Fruit fly (Drosophila melanogaster): ENCODE data around the gene Catsup.

Gene Catsup

DNA sequence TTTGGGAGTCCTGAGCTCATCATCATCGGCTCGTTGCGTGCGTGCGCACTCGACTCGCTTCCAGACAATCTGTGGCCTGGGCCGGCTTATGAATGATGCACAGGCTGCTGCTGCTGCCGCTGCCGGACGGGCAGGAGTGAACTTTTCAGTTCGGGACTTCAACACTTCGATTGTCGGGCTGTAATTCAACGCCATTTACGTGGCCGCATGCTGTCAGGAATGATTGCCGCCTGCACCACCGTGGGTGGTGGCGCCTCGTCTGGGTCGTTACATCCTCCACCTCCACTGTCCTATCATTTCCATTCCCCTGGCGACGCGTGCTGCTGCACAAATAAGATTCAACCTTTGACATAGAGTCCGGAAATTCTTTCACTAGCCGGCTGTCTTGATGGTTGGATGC, 31.6 kb upstream of the Catsup start:
- no peak for TF ChIP-seq jim (GFP tag; optimal IDR thresholded peaks at IDR 0.05)
- TF ChIP-seq psq (GFP tag; optimal IDR thresholded peaks at IDR 0.05), result no peak
- TF ChIP-seq Hr83 (GFP tag; optimal IDR thresholded peaks at IDR 0.05; ENCODE audit: poor library complexity, severe bottlenecking), result no peak
- no peak for TF ChIP-seq pan (optimal IDR thresholded peaks at IDR 0.05)
- TF ChIP-seq usp (GFP tag; optimal IDR thresholded peaks at IDR 0.05), result no peak
- no peak for TF ChIP-seq foxo (GFP tag; optimal IDR thresholded peaks at IDR 0.05)
- no peak for TF ChIP-seq lola (GFP tag; optimal IDR thresholded peaks at IDR 0.05)
- no peak for TF ChIP-seq Abd-B (GFP tag; optimal IDR thresholded peaks at IDR 0.05)
- no peak for TF ChIP-seq fru (GFP tag; optimal IDR thresholded peaks at IDR 0.05)
- TF ChIP-seq h (GFP tag; optimal IDR thresholded peaks at IDR 0.05), result no peak
- TF ChIP-seq Dfd (GFP tag; optimal IDR thresholded peaks at IDR 0.05), result no peak
- TF ChIP-seq Hr78 (GFP tag; optimal IDR thresholded peaks at IDR 0.05), result no peak

DNA sequence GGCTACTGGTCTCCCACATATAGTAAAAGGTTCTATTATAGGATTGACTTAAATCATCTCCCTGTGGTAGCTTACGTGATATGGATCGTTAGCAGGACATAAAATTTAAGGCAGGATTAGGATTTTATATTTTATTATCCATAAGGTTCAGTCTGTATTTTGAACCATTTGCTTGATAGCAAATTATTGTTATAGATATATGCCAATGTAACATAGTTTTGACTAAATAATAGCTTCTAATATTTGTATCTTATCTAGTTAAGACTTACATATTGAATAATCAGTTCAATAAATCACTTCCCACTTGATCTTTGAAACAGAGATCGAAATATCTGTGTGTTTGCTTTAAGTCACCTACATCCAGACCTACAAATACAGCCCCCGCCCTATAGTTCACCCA, 31.1 kb upstream of the Catsup start, which contains the start of gene robl37BC:
Gene robl37BC, plus strand, starts transcription at position 301 of the 400 bp plus-strand sequence.
- no peak for TF ChIP-seq tai (GFP tag; optimal IDR thresholded peaks at IDR 0.05)
- TF ChIP-seq CG32264 (GFP tag; optimal IDR thresholded peaks at IDR 0.05), result no peak
- TF ChIP-seq fru (GFP tag; optimal IDR thresholded peaks at IDR 0.05), result no peak
- TF ChIP-seq pan (optimal IDR thresholded peaks at IDR 0.05), result no peak
- no peak for TF ChIP-seq h (GFP tag; optimal IDR thresholded peaks at IDR 0.05)
- TF ChIP-seq Myc (optimal IDR thresholded peaks at IDR 0.05), result no peak
- no peak for TF ChIP-seq dmrt93B (GFP tag; optimal IDR thresholded peaks at IDR 0.05)
- no peak for TF ChIP-seq jim (GFP tag; optimal IDR thresholded peaks at IDR 0.05)
- no peak for TF ChIP-seq Hnf4 (GFP tag; optimal IDR thresholded peaks at IDR 0.05)
- no peak for TF ChIP-seq brk (GFP tag; optimal IDR thresholded peaks at IDR 0.05)
- no peak for TF ChIP-seq foxo (GFP tag; optimal IDR thresholded peaks at IDR 0.05)
- no peak for TF ChIP-seq Dfd (GFP tag; optimal IDR thresholded peaks at IDR 0.05)
- TF ChIP-seq Hr78 (GFP tag; optimal IDR thresholded peaks at IDR 0.05), result no peak
- no peak for TF ChIP-seq Vsx2 (GFP tag; optimal IDR thresholded peaks at IDR 0.05; ENCODE audit: partially characterized antibody)
- TF ChIP-seq sage (GFP tag; optimal IDR thresholded peaks at IDR 0.05), result no peak

- TF ChIP-seq Abd-B (GFP tag; optimal IDR thresholded peaks at IDR 0.05) (no peak), GATAd (GFP tag; optimal IDR thresholded peaks at IDR 0.05) (no peak), Sp1 (GFP tag; optimal IDR thresholded peaks at IDR 0.05) (peak; percentile 75), brk (GFP tag; optimal IDR thresholded peaks at IDR 0.05) (peak; percentile 25), Rel (GFP tag; optimal IDR thresholded peaks at IDR 0.05) (no peak), Rel (tag; optimal IDR thresholded peaks at IDR 0.05) (no peak), fru (GFP tag; optimal IDR thresholded peaks at IDR 0.05) (peak; percentile 84), Myc (optimal IDR thresholded peaks at IDR 0.05) (no peak), dmrt93B (GFP tag; optimal IDR thresholded peaks at IDR 0.05) (peak; percentile 52), Vsx2 (GFP tag; optimal IDR thresholded peaks at IDR 0.05; ENCODE audit: partially characterized antibody) (no peak), Jra (GFP tag; optimal IDR thresholded peaks at IDR 0.05) (peak; percentile 29), Mio (GFP tag; optimal IDR thresholded peaks at IDR 0.05) (no peak), Hnf4 (GFP tag; optimal IDR thresholded peaks at IDR 0.05) (peak; percentile 43), br (GFP tag; optimal IDR thresholded peaks at IDR 0.05) (peak; percentile 76), CG32264 (GFP tag; optimal IDR thresholded peaks at IDR 0.05) (no peak), woc (GFP tag; optimal IDR thresholded peaks at IDR 0.05) (peak; percentile 68), HLH106 (tag; optimal IDR thresholded peaks at IDR 0.05) (peak; percentile 74), lola (GFP tag; optimal IDR thresholded peaks at IDR 0.05) (no peak), Hr83 (GFP tag; optimal IDR thresholded peaks at IDR 0.05; ENCODE audit: poor library complexity, severe bottlenecking) (no peak), usp (GFP tag; optimal IDR thresholded peaks at IDR 0.05) (no peak), Hr78 (GFP tag; optimal IDR thresholded peaks at IDR 0.05) (no peak), N (GFP tag; optimal IDR thresholded peaks at IDR 0.05) (no peak), dl (GFP tag; optimal IDR thresholded peaks at IDR 0.05; ENCODE audit: insufficient read depth in 1 of 2, partially characterized antibody in 2 of 2) (no peak), OdsH (GFP tag; optimal IDR thresholded peaks at IDR 0.05) (peak; percentile 61), CG9705 (GFP tag; optimal IDR thresholded peaks at IDR 0.05) (no peak), dsf (GFP tag; optimal IDR thresholded peaks at IDR 0.05; ENCODE audit: borderline replicate concordance) (no peak), sage (GFP tag; optimal IDR thresholded peaks at IDR 0.05) (no peak), Dfd (GFP tag; optimal IDR thresholded peaks at IDR 0.05) (no peak), tai (GFP tag; optimal IDR thresholded peaks at IDR 0.05) (no peak), CrebA (GFP tag; optimal IDR thresholded peaks at IDR 0.05; ENCODE audit: borderline replicate concordance) (no peak), jim (GFP tag; optimal IDR thresholded peaks at IDR 0.05) (no peak), ey (GFP tag; optimal IDR thresholded peaks at IDR 0.05) (peak; percentile 81), rgr (GFP tag; optimal IDR thresholded peaks at IDR 0.05) (peak; percentile 73), sv (GFP tag; optimal IDR thresholded peaks at IDR 0.05) (peak; percentile 66), foxo (GFP tag; optimal IDR thresholded peaks at IDR 0.05) (peak in 1 of 2 experiments; percentile 77), pan (optimal IDR thresholded peaks at IDR 0.05) (no peak), psq (GFP tag; optimal IDR thresholded peaks at IDR 0.05) (peak; percentile 48), h (GFP tag; optimal IDR thresholded peaks at IDR 0.05) (peak; percentile 80), Dif (GFP tag; optimal IDR thresholded peaks at IDR 0.05; ENCODE audit: partially characterized antibody) (no peak)
Observed at dm6 chr2L:19011895-19012645, 29.6 kb upstream of the Catsup start.
